Worm (Caenorhabditis elegans): ENCODE measurements around the gene nekl-4.

- TF ChIP-seq snpc-4 (tag; optimal IDR thresholded peaks at IDR 0.05) (no peak), nhr-12 (tag; optimal IDR thresholded peaks at IDR 0.05) (no peak), skn-1 (tag; optimal IDR thresholded peaks at IDR 0.05) (no peak), C34B4.2 (tag; optimal IDR thresholded peaks at IDR 0.05) (no peak), unc-86 (tag; optimal IDR thresholded peaks at IDR 0.05) (no peak), nhr-28 (tag; optimal IDR thresholded peaks at IDR 0.05) (no peak), pag-3 (tag; optimal IDR thresholded peaks at IDR 0.05; ENCODE audit: borderline replicate concordance, insufficient read depth) (no peak), lin-13 (GFP tag; optimal IDR thresholded peaks at IDR 0.05) (no peak), lsy-2 (tag; optimal IDR thresholded peaks at IDR 0.05) (no peak), lin-15B (tag; optimal IDR thresholded peaks at IDR 0.05) (no peak)
Observed at ce11 chrIII:5499942-5500341, 17.4 kb downstream of the nekl-4 start.

All from whole organism, L1 larva.